Fruit fly (Drosophila melanogaster): ENCODE measurements around the gene CG4318.

Gene CG4318

dm6 chrX:13111832-13112231, 42.9 kb downstream of the CG4318 start:
- TF ChIP-seq CG10348 (GFP tag; IDR thresholded peaks at IDR 0.05) (no peak), D1 (tag; optimal IDR thresholded peaks at IDR 0.05) (no peak), CG14655 (GFP tag; optimal IDR thresholded peaks at IDR 0.05) (peak; percentile 3), CG8159 (tag; optimal IDR thresholded peaks at IDR 0.05) (no peak), EcR (GFP tag; optimal IDR thresholded peaks at IDR 0.05) (peak; percentile 47), CG13204 (GFP tag; optimal IDR thresholded peaks at IDR 0.05) (peak; percentile 52), CG12605 (GFP tag; IDR thresholded peaks at IDR 0.05) (peak; percentile 56; the same call in 1 of the 2 replicates), CG8301 (tag; optimal IDR thresholded peaks at IDR 0.05) (peak; percentile 26)

- no peak for TF ChIP-seq CG8159 (tag; optimal IDR thresholded peaks at IDR 0.05)
- no peak for TF ChIP-seq EcR (GFP tag; optimal IDR thresholded peaks at IDR 0.05)
- TF ChIP-seq Pif1B (GFP tag; optimal IDR thresholded peaks at IDR 0.05): no peak
- TF ChIP-seq CG32121 (GFP tag; IDR thresholded peaks at IDR 0.05): peak; percentile 11; the same call in 1 of the 2 replicates
- TF ChIP-seq Snoo (tag; optimal IDR thresholded peaks at IDR 0.05): no peak
Measured at dm6 chrX:13109583-13110126, 45.1 kb downstream of the CG4318 start.

- TF ChIP-seq D1 (tag; optimal IDR thresholded peaks at IDR 0.05): no peak
- no peak for TF ChIP-seq CG10348 (GFP tag; IDR thresholded peaks at IDR 0.05)
- TF ChIP-seq gl (tag; optimal IDR thresholded peaks at IDR 0.05): peak; percentile 39
- TF ChIP-seq CG4496 (GFP tag; IDR thresholded peaks at IDR 0.05): no peak
- TF ChIP-seq rn (GFP tag; IDR thresholded peaks at IDR 0.05): no peak
- TF ChIP-seq Pif1A (GFP tag; optimal IDR thresholded peaks at IDR 0.05): no peak
- TF ChIP-seq Pif1B (GFP tag; optimal IDR thresholded peaks at IDR 0.05): no peak
- TF ChIP-seq EcR (GFP tag; optimal IDR thresholded peaks at IDR 0.05): no peak
- TF ChIP-seq CG14655 (GFP tag; optimal IDR thresholded peaks at IDR 0.05): peak; percentile 21
- peak; percentile 8; the same call in 1 of the 2 replicates for TF ChIP-seq Ets98B (GFP tag; IDR thresholded peaks at IDR 0.05)
- TF ChIP-seq Snoo (tag; optimal IDR thresholded peaks at IDR 0.05): no peak
- TF ChIP-seq CG15710 (tag; optimal IDR thresholded peaks at IDR 0.05): peak; percentile 9
- TF ChIP-seq CG8159 (tag; optimal IDR thresholded peaks at IDR 0.05): peak; percentile 26
- no peak for TF ChIP-seq CG9948 (tag; optimal IDR thresholded peaks at IDR 0.05)
- no peak for TF ChIP-seq fd96Ca (GFP tag; IDR thresholded peaks at IDR 0.05)
- TF ChIP-seq CG17806 (tag; optimal IDR thresholded peaks at IDR 0.05): no peak
- TF ChIP-seq CG13204 (GFP tag; optimal IDR thresholded peaks at IDR 0.05): no peak
- TF ChIP-seq CG32121 (GFP tag; IDR thresholded peaks at IDR 0.05): no peak
- no peak for TF ChIP-seq CG34367 (tag; optimal IDR thresholded peaks at IDR 0.05)
- no peak for TF ChIP-seq CG12605 (GFP tag; IDR thresholded peaks at IDR 0.05)
Measured at dm6 chrX:13108144-13108824, 46.4 kb downstream of the CG4318 start, which contains the start of gene Fer3HCH. Fer3HCH (minus strand) TSS chrX:13108194.

dm6 chrX:13105220-13105619, 49.5 kb downstream of the CG4318 start:
- TF ChIP-seq Pif1A (GFP tag; optimal IDR thresholded peaks at IDR 0.05): no peak
- no peak for TF ChIP-seq CG15710 (tag; optimal IDR thresholded peaks at IDR 0.05)
- no peak for TF ChIP-seq EcR (GFP tag; optimal IDR thresholded peaks at IDR 0.05)
- TF ChIP-seq D1 (tag; optimal IDR thresholded peaks at IDR 0.05): no peak
- TF ChIP-seq CG34367 (tag; optimal IDR thresholded peaks at IDR 0.05): no peak
- no peak for TF ChIP-seq CG8301 (tag; optimal IDR thresholded peaks at IDR 0.05)
- no peak for TF ChIP-seq CG10348 (GFP tag; IDR thresholded peaks at IDR 0.05)
- TF ChIP-seq CG4496 (GFP tag; IDR thresholded peaks at IDR 0.05): no peak
- TF ChIP-seq Pif1B (GFP tag; optimal IDR thresholded peaks at IDR 0.05): no peak
- no peak for TF ChIP-seq Snoo (tag; optimal IDR thresholded peaks at IDR 0.05)
- no peak for TF ChIP-seq CG32121 (GFP tag; IDR thresholded peaks at IDR 0.05)
- no peak for TF ChIP-seq CG9948 (tag; optimal IDR thresholded peaks at IDR 0.05)

- TF ChIP-seq Snoo (tag; optimal IDR thresholded peaks at IDR 0.05) (no peak), CG8301 (tag; optimal IDR thresholded peaks at IDR 0.05) (no peak), CG14655 (GFP tag; optimal IDR thresholded peaks at IDR 0.05) (no peak), fd96Ca (GFP tag; IDR thresholded peaks at IDR 0.05) (no peak), Pif1B (GFP tag; optimal IDR thresholded peaks at IDR 0.05) (no peak), gl (tag; optimal IDR thresholded peaks at IDR 0.05) (no peak), Ets98B (GFP tag; IDR thresholded peaks at IDR 0.05) (no peak), CG15710 (tag; optimal IDR thresholded peaks at IDR 0.05) (no peak), CG4496 (GFP tag; IDR thresholded peaks at IDR 0.05) (no peak)
Measured at dm6 chrX:13104571-13104970, 50.2 kb downstream of the CG4318 start.

Measured in whole organism, pupa.